Worm (Caenorhabditis elegans): ENCODE data around the gene F11G11.4.

Gene F11G11.4

ce11 chrII:4851594-4852106 is 8.7 kb upstream of the F11G11.4 start, which contains the start of gene dnj-9:
TSS of gene dnj-9 (plus strand) at chrII:4852056.
- TF ChIP-seq ceh-16 (tag; optimal IDR thresholded peaks at IDR 0.05): no peak
- peak; percentile 84 for TF ChIP-seq ceh-28 (tag; optimal IDR thresholded peaks at IDR 0.05)
- peak; percentile 91 for TF ChIP-seq elt-2 (tag; optimal IDR thresholded peaks at IDR 0.05)
- no peak for TF ChIP-seq mdl-1 (tag; optimal IDR thresholded peaks at IDR 0.05)
- TF ChIP-seq nhr-76 (tag; optimal IDR thresholded peaks at IDR 0.05): no peak
- TF ChIP-seq egl-5 (tag; optimal IDR thresholded peaks at IDR 0.05): peak; percentile 84
- peak; percentile 58 for TF ChIP-seq nhr-11 (tag; optimal IDR thresholded peaks at IDR 0.05)
- no peak for TF ChIP-seq nhr-28 (tag; optimal IDR thresholded peaks at IDR 0.05)
- peak; percentile 92 for TF ChIP-seq snpc-4 (tag; optimal IDR thresholded peaks at IDR 0.05)
- TF ChIP-seq nhr-77 (tag; optimal IDR thresholded peaks at IDR 0.05): peak; percentile 29
- peak; percentile 93 for TF ChIP-seq nhr-25 (tag; optimal IDR thresholded peaks at IDR 0.05)
- no peak for TF ChIP-seq unc-39 (tag; optimal IDR thresholded peaks at IDR 0.05)
- TF ChIP-seq pha-4 (tag; optimal IDR thresholded peaks at IDR 0.05): peak; percentile 97
- TF ChIP-seq fkh-2 (tag; optimal IDR thresholded peaks at IDR 0.05): no peak
- TF ChIP-seq egl-27 (tag; optimal IDR thresholded peaks at IDR 0.05): peak; percentile 0
- TF ChIP-seq R02D3.7 (tag; optimal IDR thresholded peaks at IDR 0.05): peak; percentile 86
- no peak for TF ChIP-seq aly-2 (tag; optimal IDR thresholded peaks at IDR 0.05)
- TF ChIP-seq jun-1 (tag; optimal IDR thresholded peaks at IDR 0.05): peak; percentile 94
- no peak for TF ChIP-seq nhr-67 (tag; optimal IDR thresholded peaks at IDR 0.05)
- peak; percentile 40 for TF ChIP-seq zag-1 (tag; optimal IDR thresholded peaks at IDR 0.05)
- TF ChIP-seq lin-39 (tag; optimal IDR thresholded peaks at IDR 0.05): peak; percentile 49
- TF ChIP-seq lsy-12 (tag; optimal IDR thresholded peaks at IDR 0.05): peak; percentile 93
- peak; percentile 95 for TF ChIP-seq nhr-43 (tag; optimal IDR thresholded peaks at IDR 0.05; ENCODE audit: poor library complexity, severe bottlenecking)
- TF ChIP-seq ZK546.5 (tag; optimal IDR thresholded peaks at IDR 0.05): peak; percentile 48
- TF ChIP-seq sea-2 (GFP tag; optimal IDR thresholded peaks at IDR 0.05): no peak
- peak; percentile 88 for TF ChIP-seq skn-1 (tag; optimal IDR thresholded peaks at IDR 0.05)
- TF ChIP-seq mml-1 (tag; optimal IDR thresholded peaks at IDR 0.05): no peak
- peak; percentile 74 for TF ChIP-seq elt-1 (tag; optimal IDR thresholded peaks at IDR 0.05)
- peak; percentile 17 for TF ChIP-seq daf-12 (tag; optimal IDR thresholded peaks at IDR 0.05)
- TF ChIP-seq ceh-9 (tag; optimal IDR thresholded peaks at IDR 0.05): no peak
- peak; percentile 94 for TF ChIP-seq tbx-2 (tag; optimal IDR thresholded peaks at IDR 0.05)
- TF ChIP-seq elt-3 (tag; optimal IDR thresholded peaks at IDR 0.05): no peak
- peak; percentile 75 for TF ChIP-seq hmg-11 (tag; optimal IDR thresholded peaks at IDR 0.05)
- peak; percentile 91 for TF ChIP-seq lin-15B (tag; optimal IDR thresholded peaks at IDR 0.05)
- peak; percentile 29 for TF ChIP-seq fos-1 (tag; optimal IDR thresholded peaks at IDR 0.05)
- peak; percentile 99 for TF ChIP-seq nhr-23 (tag; optimal IDR thresholded peaks at IDR 0.05)
- TF ChIP-seq nhr-237 (tag; optimal IDR thresholded peaks at IDR 0.05): no peak
- TF ChIP-seq ceh-82 (tag; optimal IDR thresholded peaks at IDR 0.05): peak; percentile 31
- TF ChIP-seq fkh-10 (GFP tag; optimal IDR thresholded peaks at IDR 0.05): peak; percentile 77
- peak; percentile 39 for TF ChIP-seq pqm-1 (tag; optimal IDR thresholded peaks at IDR 0.05)
- TF ChIP-seq nhr-12 (tag; optimal IDR thresholded peaks at IDR 0.05): no peak
- peak in 1 of 2 experiments; percentile 1 for TF ChIP-seq eor-1 (tag; optimal IDR thresholded peaks at IDR 0.05)
- TF ChIP-seq nfya-1 (tag; optimal IDR thresholded peaks at IDR 0.05; ENCODE audit: insufficient read depth): peak; percentile 93
- peak; percentile 75 for TF ChIP-seq ama-1 (optimal IDR thresholded peaks at IDR 0.05)
- no peak for TF ChIP-seq ztf-11 (tag; optimal IDR thresholded peaks at IDR 0.05)
- peak; percentile 40 for TF ChIP-seq unc-62 (GFP tag; optimal IDR thresholded peaks at IDR 0.05)
- peak; percentile 63 for TF ChIP-seq ztf-4 (tag; optimal IDR thresholded peaks at IDR 0.05)
